Worm (Caenorhabditis elegans): ENCODE data around the gene F02C12.2.
A peak's percentile ranks its signal among the peaks of the same experiment; 100 is the strongest.

Gene F02C12.2

ce11 chrX:13387497-13387953 lies 11.6 kb downstream of the F02C12.2 start, which contains the start of gene C49F8.3:
Gene C49F8.3 (minus strand): TSS chrX:13387547.
- TF ChIP-seq egl-27 (tag; optimal IDR thresholded peaks at IDR 0.05) (no peak), nhr-25 (tag; optimal IDR thresholded peaks at IDR 0.05; ENCODE audit: borderline replicate concordance, insufficient read depth) (peak; percentile 1), unc-62 (GFP tag; optimal IDR thresholded peaks at IDR 0.05 in 1 of 2) (peak in 1 of 2 experiments; percentile 11), unc-62 (tag; optimal IDR thresholded peaks at IDR 0.05) (no peak)

ce11 chrX:13384743-13385142 lies 14.4 kb downstream of the F02C12.2 start:
- TF ChIP-seq hlh-30 (tag; optimal IDR thresholded peaks at IDR 0.05; ENCODE audit: insufficient read depth), result no peak
- TF ChIP-seq unc-62 (GFP tag; optimal IDR thresholded peaks at IDR 0.05 in 1 of 2), result peak in 1 of 2 experiments; percentile 94
- TF ChIP-seq unc-62 (tag; optimal IDR thresholded peaks at IDR 0.05), result no peak

- TF ChIP-seq daf-16 (GFP tag; optimal IDR thresholded peaks at IDR 0.05) (peak in 1 of 2 experiments; percentile 12), daf-16 (tag; optimal IDR thresholded peaks at IDR 0.05) (no peak), unc-62 (GFP tag; optimal IDR thresholded peaks at IDR 0.05 in 1 of 2) (peak in 1 of 2 experiments; percentile 22), unc-62 (tag; optimal IDR thresholded peaks at IDR 0.05) (no peak), mdt-29 (GFP tag; IDR thresholded peaks at IDR 0.05) (no peak), lin-15B (tag; optimal IDR thresholded peaks at IDR 0.05) (no peak), T26A8.4 (GFP tag; IDR thresholded peaks at IDR 0.05) (no peak), F49E8.2 (tag; optimal IDR thresholded peaks at IDR 0.05; ENCODE audit: borderline replicate concordance) (no peak), hlh-30 (tag; optimal IDR thresholded peaks at IDR 0.05; ENCODE audit: insufficient read depth) (peak; percentile 81), ceh-44 (GFP tag; IDR thresholded peaks at IDR 0.05) (no peak), hif-1 (tag; optimal IDR thresholded peaks at IDR 0.05) (peak in 1 of 2 experiments; percentile 42), dmd-6 (GFP tag; IDR thresholded peaks at IDR 0.05) (no peak), zfp-2 (tag; optimal IDR thresholded peaks at IDR 0.05) (no peak), lsy-2 (tag; optimal IDR thresholded peaks at IDR 0.05) (peak in 1 of 2 experiments; percentile 38)
Observed at ce11 chrX:13383273-13383672, 15.8 kb downstream of the F02C12.2 start.

ce11 chrX:13380988-13381742 lies 18.0 kb downstream of the F02C12.2 start:
- TF ChIP-seq unc-39 (tag; optimal IDR thresholded peaks at IDR 0.05) (no peak), madf-5 (GFP tag; IDR thresholded peaks at IDR 0.05) (no peak), daf-8 (GFP tag; IDR thresholded peaks at IDR 0.05) (no peak), Y5F2A.4 (GFP tag; optimal IDR thresholded peaks at IDR 0.05) (no peak), lsy-2 (tag; optimal IDR thresholded peaks at IDR 0.05) (no peak), F10B5.3 (tag; optimal IDR thresholded peaks at IDR 0.05) (no peak), dpl-1 (GFP tag; optimal IDR thresholded peaks at IDR 0.05) (no peak), nhr-102 (tag; optimal IDR thresholded peaks at IDR 0.05) (no peak), lin-1 (GFP tag; IDR thresholded peaks at IDR 0.05) (no peak), aha-1 (tag) (peak; percentile 95), arid-1 (GFP tag; conservative IDR thresholded peaks at IDR 0.05) (no peak), F49E8.2 (tag; optimal IDR thresholded peaks at IDR 0.05; ENCODE audit: borderline replicate concordance) (no peak), ZK546.5 (tag; optimal IDR thresholded peaks at IDR 0.05) (no peak), unc-62 (GFP tag; optimal IDR thresholded peaks at IDR 0.05 in 1 of 2) (peak in 1 of 2 experiments; percentile 29), unc-62 (tag; optimal IDR thresholded peaks at IDR 0.05) (no peak), spr-1 (tag; optimal IDR thresholded peaks at IDR 0.05) (no peak), F37D6.2 (tag; optimal IDR thresholded peaks at IDR 0.05) (no peak), lin-38 (GFP tag; IDR thresholded peaks at IDR 0.05) (no peak), fos-1 (tag; optimal IDR thresholded peaks at IDR 0.05) (no peak), lin-29 (GFP tag; IDR thresholded peaks at IDR 0.05) (no peak), aly-2 (tag; optimal IDR thresholded peaks at IDR 0.05) (no peak), nhr-48 (tag; optimal IDR thresholded peaks at IDR 0.05) (no peak), unc-130 (GFP tag; optimal IDR thresholded peaks at IDR 0.05) (no peak), hlh-30 (tag; optimal IDR thresholded peaks at IDR 0.05; ENCODE audit: insufficient read depth) (peak; percentile 0), lim-7 (GFP tag; IDR thresholded peaks at IDR 0.05) (no peak), hmg-1.1 (GFP tag; IDR thresholded peaks at IDR 0.05) (no peak), hif-1 (tag; optimal IDR thresholded peaks at IDR 0.05) (no peak), zfp-3 (GFP tag; conservative IDR thresholded peaks at IDR 0.05) (no peak), zip-2 (tag; optimal IDR thresholded peaks at IDR 0.05) (peak; percentile 95), ama-1 (optimal IDR thresholded peaks at IDR 0.05) (no peak), nhr-11 (tag; optimal IDR thresholded peaks at IDR 0.05) (no peak), mdl-1 (tag; optimal IDR thresholded peaks at IDR 0.05) (no peak)

All from whole organism, L4 larva.